Worm (Caenorhabditis elegans) whole organism, young adult: Measurements from ENCODE around the gene cuc-1.

ENCODE experiments used
- B0019.2 ChIP-seq: fragments of 200-800 bp; sonication (Bioruptor generic); conservative IDR thresholded peaks from 2 replicates; pipeline ENCODE4 v1.3.6; 2022; ENCODE audit warnings: missing genetic modification reagents, missing genetic modification characterization, missing compliant biosample characterization
- F49E8.2 ChIP-seq: sonication (generic microtip); optimal IDR thresholded peaks from 3 replicates; lab custom pipeline; 2017; ENCODE audit warnings: missing genetic modification characterization, mild to moderate bottlenecking, missing compliant biosample characterization, antibody characterized with exemption, moderate library complexity; ENCODE audit not compliant: insufficient read depth
- F52B5.7 ChIP-seq: sonication (generic microtip); optimal IDR thresholded peaks from 2 replicates; lab custom pipeline; 2016; ENCODE audit warnings: mild to moderate bottlenecking, missing genetic modification characterization, missing compliant biosample characterization
- F55B11.4 ChIP-seq: sonication (generic microtip); optimal IDR thresholded peaks from 2 replicates; lab custom pipeline; 2016; ENCODE audit warnings: missing compliant biosample characterization, missing genetic modification characterization, borderline replicate concordance; ENCODE audit not compliant: insufficient read depth
- F57A8.1 ChIP-seq: fragments of 200-800 bp; sonication (Bioruptor generic); optimal IDR thresholded peaks from 2 replicates; lab custom pipeline; 2018; ENCODE audit warnings: mild to moderate bottlenecking, missing genetic modification characterization, moderate library complexity, missing compliant biosample characterization
- K11D2.4 ChIP-seq: fragments of 200-800 bp; sonication (Bioruptor generic); IDR thresholded peaks from 2 replicates; pipeline ENCODE4 v1.3.6; 2022; ENCODE audit warnings: missing genetic modification reagents, missing genetic modification characterization, missing compliant biosample characterization
- K12H6.12 ChIP-seq: fragments of 200-800 bp; sonication (Bioruptor generic); optimal IDR thresholded peaks from 2 replicates; lab custom pipeline; 2018; ENCODE audit warnings: mild to moderate bottlenecking, missing genetic modification characterization, missing compliant biosample characterization
- T07F8.4 ChIP-seq: sonication (generic microtip); optimal IDR thresholded peaks from 2 replicates; lab custom pipeline; 2016; ENCODE audit warnings: mild to moderate bottlenecking, missing genetic modification characterization, moderate library complexity, missing compliant biosample characterization
- Y67H2A.10 ChIP-seq: fragments of 200-800 bp; sonication (Bioruptor generic); conservative IDR thresholded peaks from 2 replicates; pipeline ENCODE4 v1.3.6; 2022; ENCODE audit warnings: missing genetic modification reagents, missing genetic modification characterization, missing compliant biosample characterization
- ZK185.1 ChIP-seq: sonication (generic microtip); optimal IDR thresholded peaks from 2 replicates; lab custom pipeline; 2016; ENCODE audit warnings: mild to moderate bottlenecking, missing genetic modification characterization, missing compliant biosample characterization; ENCODE audit not compliant: poor library complexity, severe bottlenecking
- ama-1 ChIP-seq, 3 experiments: fragments of 150-350 bp in 1 of 3; sonication (generic microtip) in 2 of 3; optimal IDR thresholded peaks; 2 replicates each; lab custom pipeline; 2014 to 2018; ENCODE audit warnings: missing biosample characterization in 2 of 3, missing genetic modification characterization in 2 of 3, missing genetic modification reagents in 2 of 3
- atf-7 ChIP-seq: sonication (generic microtip); optimal IDR thresholded peaks from 2 replicates; lab custom pipeline; 2017; ENCODE audit warnings: mild to moderate bottlenecking, missing genetic modification characterization, missing compliant biosample characterization
- athp-1 ChIP-seq: sonication (generic microtip); optimal IDR thresholded peaks from 2 replicates; lab custom pipeline; 2017; ENCODE audit warnings: mild to moderate bottlenecking, missing genetic modification characterization, missing compliant biosample characterization
- attf-5 ChIP-seq: fragments of 200-800 bp; sonication (Bioruptor generic); optimal IDR thresholded peaks from 2 replicates; lab custom pipeline; 2018; ENCODE audit warnings: mild to moderate bottlenecking, missing genetic modification characterization, missing compliant biosample characterization
- ceh-27 ChIP-seq: fragments of 200-800 bp; sonication (Bioruptor generic); optimal IDR thresholded peaks from 2 replicates; lab custom pipeline; 2018; ENCODE audit warnings: mild to moderate bottlenecking, missing genetic modification characterization, moderate library complexity, missing compliant biosample characterization
- ceh-79 ChIP-seq: sonication (generic microtip); optimal IDR thresholded peaks from 2 replicates; lab custom pipeline; 2017; ENCODE audit warnings: mild to moderate bottlenecking, missing genetic modification characterization, missing compliant biosample characterization
- ceh-91 ChIP-seq: fragments of 200-800 bp; sonication (Bioruptor generic); IDR thresholded peaks from 2 replicates; pipeline ENCODE4 v1.3.6; 2022; ENCODE audit warnings: missing genetic modification reagents, missing genetic modification characterization, missing compliant biosample characterization
- chd-7 ChIP-seq: sonication (generic microtip); optimal IDR thresholded peaks from 2 replicates; lab custom pipeline; 2016; ENCODE audit warnings: mild to moderate bottlenecking, missing genetic modification characterization, moderate library complexity, missing compliant biosample characterization
- dox-1 ChIP-seq: fragments of 200-800 bp; sonication (Bioruptor generic); IDR thresholded peaks from 2 replicates; pipeline ENCODE4 v1.3.6; 2022; ENCODE audit warnings: missing genetic modification reagents, missing genetic modification characterization, missing compliant biosample characterization
- dpl-1 ChIP-seq: fragments of 150-350 bp; optimal IDR thresholded peaks from 2 replicates; lab custom pipeline; 2014; ENCODE audit warnings: missing biosample characterization, missing genetic modification reagents, missing genetic modification characterization
- hmg-1.2 ChIP-seq: fragments of 200-800 bp; sonication (Bioruptor generic); IDR thresholded peaks from 2 replicates; pipeline ENCODE4 v1.3.6; 2022; ENCODE audit warnings: missing genetic modification reagents, missing genetic modification characterization, missing compliant biosample characterization
- let-607 ChIP-seq, 2 experiments: fragments of 200-800 bp in 1 of 2; sonication (Bioruptor generic) in 1 of 2; sonication (generic microtip) in 1 of 2; optimal IDR thresholded peaks; 2 replicates each; lab custom pipeline; 2016 to 2018; ENCODE audit warnings: mild to moderate bottlenecking in 2 of 2, missing compliant biosample characterization in 2 of 2, missing genetic modification characterization in 2 of 2, moderate library complexity in 2 of 2, missing genotype in 1 of 2
- lsy-27 ChIP-seq: sonication (generic microtip); optimal IDR thresholded peaks from 2 replicates; lab custom pipeline; 2017; ENCODE audit warnings: missing genetic modification characterization, mild to moderate bottlenecking, missing compliant biosample characterization, antibody characterized with exemption, missing genotype, borderline replicate concordance; ENCODE audit not compliant: insufficient read depth
- madf-10 ChIP-seq: sonication (generic microtip); optimal IDR thresholded peaks from 2 replicates; lab custom pipeline; 2016; ENCODE audit warnings: mild to moderate bottlenecking, missing genetic modification characterization, missing compliant biosample characterization
- nhr-120 ChIP-seq: fragments of 200-800 bp; sonication (Bioruptor generic); IDR thresholded peaks from 2 replicates; pipeline ENCODE4 v1.3.6; 2022; ENCODE audit warnings: missing genetic modification characterization, missing compliant biosample characterization
- nhr-179 ChIP-seq: sonication (generic microtip); optimal IDR thresholded peaks from 2 replicates; lab custom pipeline; 2016; ENCODE audit warnings: mild to moderate bottlenecking, missing genetic modification characterization, missing compliant biosample characterization
- nhr-80 ChIP-seq: sonication (generic microtip); optimal IDR thresholded peaks from 2 replicates; lab custom pipeline; 2016; ENCODE audit warnings: missing genetic modification characterization, missing compliant biosample characterization
- rec-8 ChIP-seq, 2 experiments: sonication (generic microtip); optimal IDR thresholded peaks; 2 replicates each; lab custom pipeline; 2016; ENCODE audit warnings: mild to moderate bottlenecking in 2 of 2, missing genetic modification characterization in 2 of 2, missing genetic modification reagents in 2 of 2, missing genotype in 2 of 2, missing biosample characterization in 1 of 2, missing compliant biosample characterization in 1 of 2, moderate library complexity in 1 of 2
- sptf-2 ChIP-seq: fragments of 200-800 bp; sonication (Bioruptor generic); optimal IDR thresholded peaks from 2 replicates; lab custom pipeline; 2018; ENCODE audit warnings: mild to moderate bottlenecking, missing genetic modification characterization, missing compliant biosample characterization
- tlf-1 ChIP-seq: fragments of 200-800 bp; sonication (Bioruptor generic); optimal IDR thresholded peaks from 2 replicates; lab custom pipeline; 2018; ENCODE audit warnings: mild to moderate bottlenecking, missing genetic modification characterization, missing compliant biosample characterization
- unc-130 ChIP-seq: sonication (generic microtip); optimal IDR thresholded peaks from 2 replicates; lab custom pipeline; 2016; ENCODE audit warnings: missing genetic modification reagents, missing genetic modification characterization, missing compliant biosample characterization
- unc-62 ChIP-seq: fragments of 150-350 bp; optimal IDR thresholded peaks from 2 replicates; lab custom pipeline; 2014; ENCODE audit warnings: missing biosample characterization, missing genetic modification reagents, missing genetic modification characterization
- zim-3 ChIP-seq: sonication (generic microtip); optimal IDR thresholded peaks from 2 replicates; lab custom pipeline; 2017; ENCODE audit warnings: mild to moderate bottlenecking, missing genetic modification characterization, moderate library complexity, missing compliant biosample characterization
- ztf-25 ChIP-seq: fragments of 200-800 bp; sonication (Bioruptor generic); IDR thresholded peaks from 2 replicates; pipeline ENCODE4 v1.3.6; 2022; ENCODE audit warnings: missing genetic modification reagents, missing genetic modification characterization, missing compliant biosample characterization

The cuc-1 gene

DNA sequence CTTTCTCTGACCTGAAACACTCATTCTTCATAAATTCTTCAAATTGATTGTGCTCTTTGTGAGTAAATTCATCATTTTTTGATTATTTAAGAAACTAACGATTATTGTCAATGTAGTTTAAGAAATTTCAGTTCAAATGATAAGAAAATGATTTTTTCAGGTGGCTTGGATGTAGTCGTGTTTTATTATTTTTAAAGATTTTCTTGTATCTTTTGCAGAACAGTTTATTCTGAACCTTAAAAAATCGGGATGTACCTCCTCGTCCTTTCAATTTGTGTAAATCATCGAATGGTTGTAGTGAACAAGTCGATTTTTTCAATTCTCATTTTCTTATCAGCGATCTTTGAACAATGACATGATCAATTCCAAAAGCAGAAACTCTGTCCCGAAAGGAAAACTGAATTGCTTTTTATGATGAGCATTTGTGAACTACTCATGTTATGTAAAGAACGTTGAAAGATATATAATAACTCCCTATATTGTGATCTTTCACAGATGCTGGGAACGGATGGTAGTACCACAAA, 4.5 kb upstream of the cuc-1 start, which contains the start of gene slc-17.3:
TSS of gene slc-17.3 (minus strand) at position 51 of the 524 bp plus-strand sequence.
- TF ChIP-seq atf-7 = no peak
- peak; percentile 61 for TF ChIP-seq nhr-80 (tag; lab: Kevin White, UChicago)

DNA sequence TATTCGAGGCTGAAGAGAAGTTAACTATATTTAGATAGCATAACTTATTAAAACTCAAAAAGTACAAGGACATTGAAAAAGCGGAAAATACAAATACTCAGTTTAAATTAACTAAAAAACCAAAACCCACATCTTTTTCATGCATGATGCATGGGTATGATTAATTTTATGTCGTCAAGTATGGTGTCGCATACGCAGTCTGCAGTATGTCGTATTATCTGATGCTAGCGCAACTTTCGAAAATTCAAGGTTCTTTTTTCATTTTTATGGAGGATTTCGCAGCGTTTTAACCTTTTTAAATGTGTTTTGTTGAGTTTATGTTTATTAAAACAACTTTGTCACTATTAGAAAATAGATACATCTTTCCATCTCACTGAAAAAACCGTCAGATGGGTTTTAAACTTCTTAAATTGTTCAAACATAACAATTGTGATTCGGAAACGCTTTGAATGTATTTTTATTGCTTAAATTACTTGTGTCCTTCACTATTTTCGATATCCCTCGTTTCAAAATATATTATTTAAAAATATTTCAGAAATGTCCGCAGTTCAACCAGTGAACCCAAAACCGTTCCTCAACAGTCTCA, 843 bp upstream of the cuc-1 start, which contains the start of gene snr-5:
TSS of gene snr-5 (plus strand) at position 536 of the 586 bp plus-strand sequence.
- TF ChIP-seq F55B11.4 (tag; lab: Kevin White, UChicago) (no peak), B0019.2 (GFP tag; lab: Robert Waterston, UW) (no peak), ama-1 (optimal IDR thresholded peaks at IDR 0.05; lab: Kevin White, UChicago) (no peak), ama-1 (GFP tag; optimal IDR thresholded peaks at IDR 0.05; lab: Kevin White, UChicago) (peak in 1 of 2 experiments; percentile 18), dpl-1 (no peak), tlf-1 (GFP tag; lab: Kevin White, UChicago) (no peak), nhr-120 (GFP tag; lab: Robert Waterston, UW) (no peak)

DNA sequence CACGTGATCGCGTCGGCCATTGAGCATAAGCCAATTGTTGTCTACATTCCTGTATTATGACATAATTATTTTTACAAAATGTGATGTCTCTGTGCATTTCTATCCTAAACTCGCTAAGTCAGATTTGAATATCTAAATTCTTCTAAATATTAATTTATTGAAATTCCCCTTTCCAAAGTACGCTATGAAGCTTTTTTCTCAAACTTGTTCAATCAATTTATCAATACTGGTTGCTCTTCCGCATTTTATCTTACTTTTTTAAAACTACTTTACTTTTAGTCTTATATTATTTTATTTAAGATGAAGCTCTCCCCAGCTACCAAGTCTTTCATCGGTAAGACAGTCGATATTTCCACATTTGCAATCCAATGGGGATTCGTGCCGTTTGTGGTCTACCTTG, 1.5 kb downstream of the cuc-1 start, which contains the start of gene tomm-7:
TSS of gene tomm-7 (plus strand) at position 301 of the 400 bp plus-strand sequence.
- TF ChIP-seq let-607 (tag; optimal IDR thresholded peaks at IDR 0.05; lab: Kevin White, UChicago) (no peak), hmg-1.2 (GFP tag; lab: Robert Waterston, UW) (0 out of 2 replicates have a peak, but pooled peaks have one; percentile 14)
- TF ChIP-seq, all 124 proteins: peak for 1

DNA sequence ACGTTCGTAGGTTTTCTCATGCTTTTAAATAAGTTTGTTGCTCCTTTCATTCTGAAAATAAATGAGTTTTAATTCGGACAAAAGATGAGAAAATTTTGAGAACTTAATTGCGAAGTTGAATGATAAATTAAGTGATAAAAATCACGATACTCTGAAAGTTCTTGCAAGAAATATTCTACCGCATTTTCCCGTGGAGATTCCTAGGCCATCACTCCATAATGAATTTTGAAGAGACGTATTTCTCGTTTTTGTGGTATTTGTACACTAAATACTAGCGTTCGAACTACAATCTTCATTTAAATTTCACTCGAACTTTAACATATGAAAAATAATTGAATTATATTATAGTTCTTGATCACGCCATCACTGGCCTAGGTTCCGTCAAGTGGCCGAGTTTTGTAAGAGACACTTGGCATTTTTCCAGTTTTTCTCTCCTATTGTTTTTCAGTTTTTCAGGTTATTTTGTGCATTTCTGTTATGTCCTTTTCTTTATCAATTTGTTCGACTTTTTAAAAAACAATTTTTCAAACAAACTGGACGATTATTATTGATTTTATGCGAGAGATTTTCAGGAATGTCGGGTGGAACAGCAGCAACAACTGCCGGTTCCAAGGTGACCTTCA, 2.3 kb downstream of the cuc-1 start, which contains the start of the genes coq-5 and ufm-1:
TSS of gene coq-5 (minus strand) at position 51 of the 623 bp plus-strand sequence.
TSS of gene ufm-1 (plus strand) at position 573 of the 623 bp plus-strand sequence.
- TF ChIP-seq unc-130 (GFP tag; lab: Kevin White, UChicago) (peak; percentile 16), hmg-1.2 (GFP tag; lab: Robert Waterston, UW) (peak; percentile 9; the same call in 1 of the 2 replicates), K11D2.4 (GFP tag; lab: Robert Waterston, UW) (no peak), ZK185.1 (tag; lab: Kevin White, UChicago) (peak; percentile 69), athp-1 (tag; lab: Kevin White, UChicago) (no peak), ceh-27 (GFP tag; lab: Kevin White, UChicago) (peak; percentile 31), T07F8.4 (no peak), let-607 (tag; optimal IDR thresholded peaks at IDR 0.05; lab: Kevin White, UChicago) (peak in 1 of 2 experiments; percentile 43), attf-5 (GFP tag; lab: Kevin White, UChicago) (no peak), rec-8 (tag; optimal IDR thresholded peaks at IDR 0.05; lab: Kevin White, UChicago) (no peak), atf-7 (no peak), nhr-80 (tag; lab: Kevin White, UChicago) (peak; percentile 5), F52B5.7 (tag; lab: Kevin White, UChicago) (no peak), nhr-179 (tag; lab: Kevin White, UChicago) (no peak), unc-62 (GFP tag; lab: Kevin White, UChicago) (no peak)
- TF ChIP-seq, all 124 proteins: peak for 6

DNA sequence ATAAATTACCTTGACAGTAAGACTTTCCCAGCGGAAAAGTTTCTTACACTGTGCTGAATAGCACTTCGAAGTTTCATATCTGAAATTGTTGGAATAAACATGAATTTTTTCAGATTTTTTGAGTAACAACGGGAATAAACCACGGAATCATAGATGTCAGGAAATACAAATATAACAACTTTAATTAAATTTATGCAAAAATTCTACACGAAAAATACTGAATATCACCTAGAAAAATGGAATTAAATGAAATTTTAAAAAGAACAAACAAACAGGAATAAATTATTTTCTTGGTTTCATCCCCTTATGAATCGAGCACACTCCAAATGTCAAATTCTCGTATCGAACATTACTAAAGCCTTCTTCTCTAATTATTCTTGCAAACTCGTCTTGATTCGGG, 3.6 kb downstream of the cuc-1 start, which contains the start of gene tag-307:
TSS of gene tag-307 (minus strand) at position 101 of the 400 bp plus-strand sequence.
- TF ChIP-seq madf-10 (tag; lab: Kevin White, UChicago) (no peak), ztf-25 (GFP tag; lab: Robert Waterston, UW) (no peak), ceh-91 (GFP tag; lab: Robert Waterston, UW) (no peak), dox-1 (GFP tag; lab: Robert Waterston, UW) (no peak), atf-7 (no peak), sptf-2 (GFP tag; lab: Kevin White, UChicago) (no peak), K12H6.12 (no peak), Y67H2A.10 (GFP tag; lab: Robert Waterston, UW) (no peak), zim-3 (tag; lab: Kevin White, UChicago) (no peak), ceh-27 (GFP tag; lab: Kevin White, UChicago) (no peak), ceh-79 (tag; lab: Kevin White, UChicago) (no peak), F57A8.1 (GFP tag; lab: Kevin White, UChicago) (no peak), lsy-27 (tag; lab: Kevin White, UChicago) (no peak), chd-7 (no peak), F49E8.2 (no peak)
